Fruit fly (Drosophila melanogaster) whole organism, embryonic: ENCODE measurements around the gene CG7550.
A peak's percentile ranks its signal among the peaks of the same experiment; 100 is the strongest.

ENCODE experiments used
- Atf3 ChIP-seq: fragments of 200-800 bp; sonication (Bioruptor generic); optimal IDR thresholded peaks from 3 replicates; lab custom pipeline; 2016; ENCODE audit warnings: missing biosample characterization, missing genetic modification characterization
- CG10366 ChIP-seq: fragments of 200-800 bp; sonication (Bioruptor generic); IDR thresholded peaks from 2 replicates; pipeline ENCODE4 v1.3.6; 2022; ENCODE audit warnings: missing biosample characterization, missing genetic modification characterization
- CG12769 ChIP-seq: fragments of 200-800 bp; sonication (Bioruptor generic); optimal IDR thresholded peaks from 2 replicates; lab custom pipeline; 2019; ENCODE audit warnings: missing biosample characterization, mild to moderate bottlenecking, missing genetic modification characterization, moderate library complexity
- CG16863 ChIP-seq: fragments of 200-800 bp; sonication (Bioruptor generic); optimal IDR thresholded peaks from 3 replicates; lab custom pipeline; 2016; ENCODE audit warnings: missing biosample characterization, missing genetic modification characterization
- CG6689 ChIP-seq: fragments of 200-800 bp; sonication (Bioruptor generic); IDR thresholded peaks from 2 replicates; pipeline ENCODE4 v1.3.6; 2022; ENCODE audit warnings: missing biosample characterization, missing genetic modification characterization
- CG8359 ChIP-seq: fragments of 200-800 bp; sonication (Bioruptor generic); optimal IDR thresholded peaks from 2 replicates; lab custom pipeline; 2017; ENCODE audit warnings: missing biosample characterization, mild to moderate bottlenecking, missing genetic modification characterization, borderline replicate concordance
- Dref ChIP-seq: fragments of 200-800 bp; sonication (Bioruptor generic); IDR thresholded peaks from 2 replicates; pipeline ENCODE4 v1.3.6; 2022; ENCODE audit warnings: missing biosample characterization, missing genetic modification characterization
- chif ChIP-seq, 2 experiments: fragments of 200-800 bp; sonication (Bioruptor generic); optimal IDR thresholded peaks; 3 replicates each; lab custom pipeline; 2016; ENCODE audit warnings: missing biosample characterization in 2 of 2, missing genetic modification characterization in 2 of 2
- gcm ChIP-seq: fragments of 200-800 bp; sonication (Bioruptor generic); optimal IDR thresholded peaks from 2 replicates; lab custom pipeline; 2019; ENCODE audit warnings: missing biosample characterization, mild to moderate bottlenecking, missing genetic modification characterization, moderate library complexity
- jumu ChIP-seq: fragments of 200-800 bp; sonication (Bioruptor generic); optimal IDR thresholded peaks from 3 replicates; lab custom pipeline; 2016; ENCODE audit warnings: missing biosample characterization, missing genetic modification characterization
- schlank ChIP-seq: fragments of 200-800 bp; sonication (Bioruptor generic); optimal IDR thresholded peaks from 2 replicates; lab custom pipeline; 2018; ENCODE audit warnings: missing biosample characterization, mild to moderate bottlenecking, missing genetic modification characterization

dm6 chr3L:8091650-8092068 is 32.7 kb downstream of the CG7550 start, which contains the start of gene CG7565:
- TF ChIP-seq CG6689, result no peak
- no peak for TF ChIP-seq Dref (GFP tag; lab: Robert Waterston, UW)
- TF ChIP-seq CG16863 (GFP tag; lab: Kevin White, UChicago), result no peak
- TF ChIP-seq chif (GFP tag; optimal IDR thresholded peaks at IDR 0.05; lab: Kevin White, UChicago), result peak in 1 of 2 experiments; percentile 24
- TF ChIP-seq gcm, result no peak
- TF ChIP-seq CG10366, result no peak
- peak; percentile 88 for TF ChIP-seq CG12769
- no peak for TF ChIP-seq CG8359
- TF ChIP-seq jumu (GFP tag; lab: Kevin White, UChicago), result peak; percentile 12
- no peak for TF ChIP-seq Atf3 (GFP tag; lab: Kevin White, UChicago)
- TF ChIP-seq schlank (tag; lab: Kevin White, UChicago), result peak; percentile 26
